Fruit fly (Drosophila melanogaster): ENCODE measurements around the gene Pex16.

The Pex16 gene

DNA sequence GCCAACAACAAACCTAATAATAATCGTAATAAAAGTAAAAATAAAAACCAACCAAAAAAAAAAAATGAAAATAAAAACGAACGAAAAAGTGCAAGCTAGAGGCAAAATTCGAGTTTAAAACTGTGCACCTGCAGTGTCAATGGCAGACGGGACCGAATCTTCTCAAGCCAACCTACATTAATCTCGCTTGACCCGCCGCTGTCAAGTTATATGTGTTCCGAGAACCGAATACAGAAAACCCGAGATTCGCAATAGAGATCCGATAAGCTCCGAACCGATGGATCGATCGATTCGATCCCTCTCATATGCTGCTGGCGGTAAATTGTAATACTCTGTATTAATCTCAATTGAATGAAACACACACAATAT is 5.4 kb downstream of the Pex16 start:
- TF ChIP-seq EcR (GFP tag; optimal IDR thresholded peaks at IDR 0.05) (no peak), Pif1B (GFP tag; optimal IDR thresholded peaks at IDR 0.05) (no peak), CG12605 (GFP tag; IDR thresholded peaks at IDR 0.05) (no peak), CG32121 (GFP tag; IDR thresholded peaks at IDR 0.05) (no peak), CG9948 (tag; optimal IDR thresholded peaks at IDR 0.05) (no peak), CG17806 (tag; optimal IDR thresholded peaks at IDR 0.05) (no peak), CG4496 (GFP tag; IDR thresholded peaks at IDR 0.05) (no peak), CG14655 (GFP tag; optimal IDR thresholded peaks at IDR 0.05) (no peak), CG10348 (GFP tag; IDR thresholded peaks at IDR 0.05) (no peak), fd96Ca (GFP tag; IDR thresholded peaks at IDR 0.05) (no peak)

dm6 chr3L:20771891-20772646 is 6.0 kb downstream of the Pex16 start:
- TF ChIP-seq D1 (tag; optimal IDR thresholded peaks at IDR 0.05): no peak
- TF ChIP-seq fd96Ca (GFP tag; IDR thresholded peaks at IDR 0.05): peak; percentile 67; the same call in 2 of the 3 replicates
- peak; percentile 89 for TF ChIP-seq CG4496 (GFP tag; IDR thresholded peaks at IDR 0.05)
- TF ChIP-seq CG32121 (GFP tag; IDR thresholded peaks at IDR 0.05): peak; percentile 86
- TF ChIP-seq CG8301 (tag; optimal IDR thresholded peaks at IDR 0.05): peak; percentile 84
- no peak for TF ChIP-seq CG13204 (GFP tag; optimal IDR thresholded peaks at IDR 0.05)
- TF ChIP-seq CG17806 (tag; optimal IDR thresholded peaks at IDR 0.05): peak; percentile 81
- peak; percentile 86 for TF ChIP-seq Pif1B (GFP tag; optimal IDR thresholded peaks at IDR 0.05)
- TF ChIP-seq CG15710 (tag; optimal IDR thresholded peaks at IDR 0.05): peak; percentile 73
- TF ChIP-seq CG8159 (tag; optimal IDR thresholded peaks at IDR 0.05): peak; percentile 77
- TF ChIP-seq CG10348 (GFP tag; IDR thresholded peaks at IDR 0.05): no peak
- peak; percentile 69 for TF ChIP-seq rn (GFP tag; IDR thresholded peaks at IDR 0.05)
- peak; percentile 79 for TF ChIP-seq CG34367 (tag; optimal IDR thresholded peaks at IDR 0.05)
- TF ChIP-seq CG14655 (GFP tag; optimal IDR thresholded peaks at IDR 0.05): peak; percentile 80
- peak; percentile 52 for TF ChIP-seq gl (tag; optimal IDR thresholded peaks at IDR 0.05)
- TF ChIP-seq EcR (GFP tag; optimal IDR thresholded peaks at IDR 0.05): no peak
- peak; percentile 88 for TF ChIP-seq Ets98B (GFP tag; IDR thresholded peaks at IDR 0.05)
- peak; percentile 84 for TF ChIP-seq Pif1A (GFP tag; optimal IDR thresholded peaks at IDR 0.05)
- peak; percentile 89 for TF ChIP-seq CG12605 (GFP tag; IDR thresholded peaks at IDR 0.05)
- peak; percentile 76 for TF ChIP-seq CG9948 (tag; optimal IDR thresholded peaks at IDR 0.05)
- peak; percentile 67 for TF ChIP-seq Snoo (tag; optimal IDR thresholded peaks at IDR 0.05)

DNA sequence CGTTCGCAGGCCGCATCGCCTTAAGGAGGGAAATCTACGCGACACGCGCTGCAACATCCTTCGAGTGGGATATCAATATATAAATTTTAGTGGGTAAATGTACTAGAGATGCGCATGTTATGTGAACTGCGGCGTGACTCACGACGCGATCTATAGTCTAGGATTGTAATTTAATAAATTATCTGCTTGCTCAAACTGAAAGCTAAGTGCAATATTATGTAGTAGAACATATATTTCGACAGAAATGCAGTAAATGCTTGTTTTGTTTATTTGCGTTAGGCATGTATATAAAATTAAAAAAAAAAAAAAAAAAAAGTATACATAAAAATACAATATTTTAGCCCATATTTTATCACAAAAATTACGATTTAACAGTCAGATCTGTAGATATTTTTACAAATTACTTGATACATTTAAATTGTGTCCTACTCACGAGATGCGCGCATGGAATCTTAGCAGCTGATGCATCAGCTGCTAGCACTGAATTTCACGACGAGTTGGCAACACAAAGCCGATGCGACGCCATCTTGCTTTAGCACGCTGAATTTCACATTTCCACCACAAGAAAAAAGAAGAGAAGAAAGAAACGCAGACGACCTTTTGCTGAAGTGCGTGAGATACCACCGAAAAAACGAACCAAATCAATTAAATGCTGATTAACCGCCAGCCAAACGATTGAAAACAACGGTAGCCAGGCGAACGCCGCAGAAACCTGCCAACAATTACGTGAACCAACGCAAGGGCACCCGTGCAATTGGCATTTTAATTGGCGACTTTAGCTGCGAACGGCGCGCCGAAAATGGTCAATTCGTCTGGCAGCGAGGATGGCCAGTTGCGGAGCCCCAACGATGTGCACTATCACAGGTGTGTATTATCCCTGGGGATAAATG is 6.8 kb downstream of the Pex16 start, which contains the start of the genes CG4042 and Pitslre:
CG4042 (minus strand) TSS at position 507 of the 890 bp plus-strand sequence.
Pitslre (plus strand) TSS at position 528 of the 890 bp plus-strand sequence.
- TF ChIP-seq CG10348 (GFP tag; IDR thresholded peaks at IDR 0.05) (no peak), fd96Ca (GFP tag; IDR thresholded peaks at IDR 0.05) (no peak), D1 (tag; optimal IDR thresholded peaks at IDR 0.05) (peak; percentile 8), CG8159 (tag; optimal IDR thresholded peaks at IDR 0.05) (peak; percentile 30), rn (GFP tag; IDR thresholded peaks at IDR 0.05) (no peak), CG4496 (GFP tag; IDR thresholded peaks at IDR 0.05) (no peak), Ets98B (GFP tag; IDR thresholded peaks at IDR 0.05) (no peak), Pif1B (GFP tag; optimal IDR thresholded peaks at IDR 0.05) (peak; percentile 6), CG14655 (GFP tag; optimal IDR thresholded peaks at IDR 0.05) (peak; percentile 16), CG34367 (tag; optimal IDR thresholded peaks at IDR 0.05) (peak; percentile 25), CG15710 (tag; optimal IDR thresholded peaks at IDR 0.05) (peak; percentile 25), EcR (GFP tag; optimal IDR thresholded peaks at IDR 0.05) (peak; percentile 9)

- TF ChIP-seq Pif1A (GFP tag; optimal IDR thresholded peaks at IDR 0.05) (no peak), EcR (GFP tag; optimal IDR thresholded peaks at IDR 0.05) (peak; percentile 93), Pif1B (GFP tag; optimal IDR thresholded peaks at IDR 0.05) (peak; percentile 24), gl (tag; optimal IDR thresholded peaks at IDR 0.05) (no peak), D1 (tag; optimal IDR thresholded peaks at IDR 0.05) (peak; percentile 42), CG32121 (GFP tag; IDR thresholded peaks at IDR 0.05) (no peak)
Measured at dm6 chr3L:20769350-20769749, 8.7 kb downstream of the Pex16 start, which contains the start of the genes CG4074 and CG4186. Gene CG4074 (minus strand): TSS chr3L:20769500. Gene CG4186 (plus strand): TSS chr3L:20769586.

- no peak for TF ChIP-seq D1 (tag; optimal IDR thresholded peaks at IDR 0.05)
- TF ChIP-seq CG4496 (GFP tag; IDR thresholded peaks at IDR 0.05): no peak
- TF ChIP-seq CG15710 (tag; optimal IDR thresholded peaks at IDR 0.05): no peak
- TF ChIP-seq Ets98B (GFP tag; IDR thresholded peaks at IDR 0.05): no peak
- TF ChIP-seq EcR (GFP tag; optimal IDR thresholded peaks at IDR 0.05): no peak
- no peak for TF ChIP-seq CG32121 (GFP tag; IDR thresholded peaks at IDR 0.05)
- no peak for TF ChIP-seq CG8159 (tag; optimal IDR thresholded peaks at IDR 0.05)
- TF ChIP-seq fd96Ca (GFP tag; IDR thresholded peaks at IDR 0.05): no peak
- TF ChIP-seq CG10348 (GFP tag; IDR thresholded peaks at IDR 0.05): no peak
- TF ChIP-seq CG14655 (GFP tag; optimal IDR thresholded peaks at IDR 0.05): no peak
- no peak for TF ChIP-seq CG34367 (tag; optimal IDR thresholded peaks at IDR 0.05)
- TF ChIP-seq Pif1A (GFP tag; optimal IDR thresholded peaks at IDR 0.05): no peak
Measured at dm6 chr3L:20767227-20767626, 10.8 kb downstream of the Pex16 start.
